Worm (Caenorhabditis elegans) whole organism, mixed stage, embryonic: ENCODE data around the gene K08E7.4.

Source experiments
- snpc-4 ChIP-seq: fragments of 150-350 bp; optimal IDR thresholded peaks from 2 replicates; lab custom pipeline; 2014; ENCODE audit warnings: missing biosample characterization, missing genetic modification characterization
- zip-8 ChIP-seq: fragments of 150-350 bp; optimal IDR thresholded peaks from 2 replicates; lab custom pipeline; 2014; ENCODE audit warnings: missing biosample characterization, missing genetic modification characterization

- TF ChIP-seq zip-8 (no peak), snpc-4 (tag; lab: Kevin White, UChicago) (no peak)
Measured at ce11 chrIV:12565933-12566540, 4.9 kb downstream of the K08E7.4 start, which contains the start of gene eak-7.
